Worm (Caenorhabditis elegans) whole organism, L4 larva: Measurements from ENCODE around the gene bli-2.

Source experiments
- D1046.2 ChIP-seq: fragments of 200-800 bp; sonication (Bioruptor generic); IDR thresholded peaks from 2 replicates; pipeline ENCODE4 v1.3.6; 2022; ENCODE audit warnings: missing genetic modification characterization, missing compliant biosample characterization
- Y48G9A.11 ChIP-seq: fragments of 200-800 bp; sonication (Bioruptor generic); IDR thresholded peaks from 2 replicates; pipeline ENCODE4 v1.3.6; 2022; ENCODE audit warnings: missing genetic modification reagents, missing genetic modification characterization, missing compliant biosample characterization
- Y5F2A.4 ChIP-seq: fragments of 200-800 bp; sonication (Bioruptor generic); optimal IDR thresholded peaks from 2 replicates; lab custom pipeline; 2018; ENCODE audit warnings: mild to moderate bottlenecking, missing genetic modification characterization, missing compliant biosample characterization
- ZK337.2 ChIP-seq: fragments of 200-800 bp; sonication (Bioruptor generic); IDR thresholded peaks from 2 replicates; pipeline ENCODE4 v1.3.6; 2022; ENCODE audit warnings: missing genetic modification reagents, missing genetic modification characterization, missing compliant biosample characterization
- ZK546.5 ChIP-seq, 2 experiments: sonication (generic microtip); optimal IDR thresholded peaks; 2 replicates each; lab custom pipeline; 2017; ENCODE audit warnings: missing biosample characterization in 2 of 2, missing genetic modification characterization in 2 of 2
- aha-1 ChIP-seq: fragments of 150-350 bp; peaks from one replicate; lab custom pipeline; 2014; ENCODE audit warnings: missing biosample characterization, missing genetic modification characterization
- arid-1 ChIP-seq: fragments of 200-800 bp; sonication (Bioruptor generic); conservative IDR thresholded peaks from 2 replicates; pipeline ENCODE4 v1.3.6; 2022; ENCODE audit warnings: missing genetic modification reagents, missing genetic modification characterization, missing compliant biosample characterization
- ceh-28 ChIP-seq: fragments of 150-350 bp; optimal IDR thresholded peaks from 2 replicates; lab custom pipeline; 2014; ENCODE audit warnings: missing biosample characterization, missing genetic modification reagents, missing genetic modification characterization
- daf-12 ChIP-seq: fragments of 150-350 bp; optimal IDR thresholded peaks from 2 replicates; lab custom pipeline; 2014; ENCODE audit warnings: missing biosample characterization, missing genetic modification reagents, missing genetic modification characterization
- daf-8 ChIP-seq: fragments of 200-800 bp; sonication (Bioruptor generic); IDR thresholded peaks from 2 replicates; pipeline ENCODE4 v1.3.6; 2022; ENCODE audit warnings: missing genetic modification characterization, missing compliant biosample characterization
- dmd-9 ChIP-seq: fragments of 200-800 bp; sonication (Bioruptor generic); IDR thresholded peaks from 2 replicates; pipeline ENCODE4 v1.3.6; 2022; ENCODE audit warnings: missing genetic modification reagents, missing genetic modification characterization, missing compliant biosample characterization
- dpl-1 ChIP-seq: fragments of 150-350 bp; optimal IDR thresholded peaks from 2 replicates; lab custom pipeline; 2014; ENCODE audit warnings: missing biosample characterization, missing genetic modification reagents, missing genetic modification characterization
- dve-1 ChIP-seq: sonication (generic microtip); optimal IDR thresholded peaks from 2 replicates; lab custom pipeline; 2017; ENCODE audit warnings: antibody characterized with exemption, mild to moderate bottlenecking, missing genetic modification characterization, missing compliant biosample characterization; ENCODE audit not compliant: insufficient read depth
- egl-27 ChIP-seq: sonication (generic microtip); optimal IDR thresholded peaks from 3 replicates; lab custom pipeline; 2017; ENCODE audit warnings: missing biosample characterization, missing genetic modification reagents, missing genetic modification characterization
- egl-43 ChIP-seq: fragments of 200-800 bp; sonication (Bioruptor generic); IDR thresholded peaks from 2 replicates; pipeline ENCODE4 v1.3.6; 2022; ENCODE audit warnings: missing genetic modification reagents, missing genetic modification characterization, missing compliant biosample characterization
- fkh-10 ChIP-seq: fragments of 150-350 bp; optimal IDR thresholded peaks from 2 replicates; lab custom pipeline; 2014; ENCODE audit warnings: missing biosample characterization, missing genetic modification reagents, missing genetic modification characterization
- fos-1 ChIP-seq: fragments of 150-350 bp; optimal IDR thresholded peaks from 2 replicates; lab custom pipeline; 2014; ENCODE audit warnings: missing biosample characterization, missing genetic modification characterization
- gei-8 ChIP-seq: fragments of 200-800 bp; sonication (Bioruptor generic); optimal IDR thresholded peaks from 2 replicates; lab custom pipeline; 2018; ENCODE audit warnings: mild to moderate bottlenecking, missing genetic modification characterization, missing compliant biosample characterization
- hlh-11 ChIP-seq: fragments of 200-800 bp; sonication (Bioruptor generic); optimal IDR thresholded peaks from 2 replicates; lab custom pipeline; 2018; ENCODE audit warnings: mild to moderate bottlenecking, missing genetic modification characterization, missing compliant biosample characterization
- lin-38 ChIP-seq: fragments of 200-800 bp; sonication (Bioruptor generic); IDR thresholded peaks from 2 replicates; pipeline ENCODE4 v1.3.6; 2022; ENCODE audit warnings: missing genetic modification reagents, missing genetic modification characterization, missing compliant biosample characterization
- lsy-2 ChIP-seq, 2 experiments: fragments of 150-350 bp in 1 of 2; sonication (generic microtip) in 1 of 2; optimal IDR thresholded peaks; 2 replicates each; lab custom pipeline; 2014 to 2017; ENCODE audit warnings: missing biosample characterization in 2 of 2, missing genetic modification characterization in 2 of 2
- madf-5 ChIP-seq, 2 experiments: fragments of 200-800 bp; sonication (Bioruptor generic); IDR thresholded peaks; 2 replicates each; pipeline ENCODE4 v1.3.6; 2022; ENCODE audit warnings: missing compliant biosample characterization in 2 of 2, missing genetic modification characterization in 2 of 2
- madf-9 ChIP-seq: fragments of 200-800 bp; sonication (Bioruptor generic); conservative IDR thresholded peaks from 2 replicates; pipeline ENCODE4 v1.3.6; 2022; ENCODE audit warnings: missing genetic modification reagents, missing genetic modification characterization, missing compliant biosample characterization
- mdt-29 ChIP-seq: fragments of 200-800 bp; sonication (Bioruptor generic); IDR thresholded peaks from 2 replicates; pipeline ENCODE4 v1.3.6; 2022; ENCODE audit warnings: missing genetic modification reagents, missing genetic modification characterization, missing compliant biosample characterization
- mep-1 ChIP-seq: fragments of 150-350 bp; sonication (generic microtip); optimal IDR thresholded peaks from 3 replicates; lab custom pipeline; 2014; ENCODE audit warnings: missing biosample characterization, missing genetic modification characterization
- mxl-3 ChIP-seq: fragments of 200-800 bp; sonication (Bioruptor generic); optimal IDR thresholded peaks from 2 replicates; lab custom pipeline; 2018; ENCODE audit warnings: mild to moderate bottlenecking, missing genetic modification characterization, missing compliant biosample characterization
- nhr-11 ChIP-seq: fragments of 150-350 bp; optimal IDR thresholded peaks from 2 replicates; lab custom pipeline; 2014; ENCODE audit warnings: missing biosample characterization, missing genetic modification characterization
- nhr-111 ChIP-seq: fragments of 200-800 bp; sonication (Bioruptor generic); optimal IDR thresholded peaks from 2 replicates; lab custom pipeline; 2018; ENCODE audit warnings: mild to moderate bottlenecking, missing genetic modification characterization, missing compliant biosample characterization
- nhr-28 ChIP-seq: fragments of 150-350 bp; optimal IDR thresholded peaks from 2 replicates; lab custom pipeline; 2014; ENCODE audit warnings: missing biosample characterization, missing genetic modification characterization
- nhr-41 ChIP-seq: fragments of 200-800 bp; sonication (Bioruptor generic); IDR thresholded peaks from 2 replicates; pipeline ENCODE4 v1.3.6; 2022; ENCODE audit warnings: missing genetic modification reagents, missing genetic modification characterization, missing compliant biosample characterization
- nhr-42 ChIP-seq: fragments of 200-800 bp; sonication (Bioruptor generic); IDR thresholded peaks from 2 replicates; pipeline ENCODE4 v1.3.6; 2022; ENCODE audit warnings: missing genetic modification characterization, missing compliant biosample characterization
- set-16 ChIP-seq: fragments of 200-800 bp; sonication (Bioruptor generic); IDR thresholded peaks from 2 replicates; pipeline ENCODE4 v1.3.6; 2022; ENCODE audit warnings: missing genetic modification reagents, missing genetic modification characterization, missing compliant biosample characterization
- spr-3 ChIP-seq: fragments of 200-800 bp; sonication (Bioruptor generic); optimal IDR thresholded peaks from 2 replicates; lab custom pipeline; 2018; ENCODE audit warnings: mild to moderate bottlenecking, missing genetic modification characterization, missing compliant biosample characterization
- tag-97 ChIP-seq: fragments of 200-800 bp; sonication (Bioruptor generic); IDR thresholded peaks from 2 replicates; pipeline ENCODE4 v1.3.6; 2022; ENCODE audit warnings: missing genetic modification characterization, missing compliant biosample characterization
- unc-130 ChIP-seq: sonication (generic microtip); optimal IDR thresholded peaks from 2 replicates; lab custom pipeline; 2016; ENCODE audit warnings: missing genetic modification reagents, missing genetic modification characterization, missing compliant biosample characterization
- zag-1 ChIP-seq: fragments of 150-350 bp; optimal IDR thresholded peaks from 2 replicates; lab custom pipeline; 2014; ENCODE audit warnings: missing biosample characterization, missing genetic modification characterization
- zfp-2 ChIP-seq: sonication (generic microtip); optimal IDR thresholded peaks from 2 replicates; lab custom pipeline; 2016; ENCODE audit warnings: mild to moderate bottlenecking, missing genetic modification characterization, missing compliant biosample characterization
- zfp-3 ChIP-seq: fragments of 200-800 bp; sonication (Bioruptor generic); conservative IDR thresholded peaks from 2 replicates; pipeline ENCODE4 v1.3.6; 2022; ENCODE audit warnings: missing genetic modification reagents, missing genetic modification characterization, missing compliant biosample characterization
- ztf-11 ChIP-seq: fragments of 150-350 bp; optimal IDR thresholded peaks from 2 replicates; lab custom pipeline; 2014; ENCODE audit warnings: missing biosample characterization, missing genetic modification characterization
- ztf-7 ChIP-seq: fragments of 150-350 bp; optimal IDR thresholded peaks from 2 replicates; lab custom pipeline; 2014; ENCODE audit warnings: missing biosample characterization, missing genetic modification characterization

bli-2 gene

DNA sequence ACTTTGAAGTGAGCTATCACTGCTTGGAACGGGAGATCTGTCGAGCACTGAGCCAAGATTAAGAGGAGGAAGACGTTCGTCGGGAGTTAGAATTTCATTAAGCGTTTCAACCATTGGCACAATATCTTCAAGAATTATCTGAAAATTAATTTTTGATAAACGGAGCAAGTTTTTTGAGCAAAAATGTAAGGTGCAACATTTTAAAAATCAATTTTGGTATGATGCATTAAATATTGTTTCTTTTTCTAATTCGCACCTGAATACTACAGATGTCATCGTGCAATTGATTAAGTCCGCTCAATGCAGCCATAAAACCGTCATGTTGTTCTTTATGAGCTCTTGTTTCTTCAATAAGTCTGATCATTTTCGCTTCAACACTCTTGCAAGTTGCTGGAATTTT is 4.0 kb downstream of the bli-2 start, which contains the start of gene ddl-1:
ddl-1 (minus strand) TSS at position 101 of the 400 bp plus-strand sequence.
- TF ChIP-seq nhr-111, result no peak
- no peak for TF ChIP-seq gei-8 (GFP tag; lab: Kevin White, UChicago)
- no peak for TF ChIP-seq nhr-28 (tag; lab: Kevin White, UChicago)
- no peak for TF ChIP-seq D1046.2 (GFP tag; lab: Robert Waterston, UW)
- no peak for TF ChIP-seq fkh-10 (GFP tag; lab: Kevin White, UChicago)
- TF ChIP-seq nhr-41 (GFP tag; lab: Robert Waterston, UW), result no peak
- no peak for TF ChIP-seq mdt-29 (GFP tag; lab: Robert Waterston, UW)
- TF ChIP-seq Y48G9A.11 (GFP tag; lab: Robert Waterston, UW), result no peak
- no peak for TF ChIP-seq zag-1
- TF ChIP-seq zfp-2 (tag; lab: Kevin White, UChicago), result no peak
- no peak for TF ChIP-seq hlh-11
- TF ChIP-seq egl-27 (tag; lab: Kevin White, UChicago), result no peak
- no peak for TF ChIP-seq tag-97 (GFP tag; lab: Robert Waterston, UW)
- TF ChIP-seq daf-12 (tag; lab: Kevin White, UChicago), result no peak
- no peak for TF ChIP-seq dmd-9
- TF ChIP-seq spr-3 (GFP tag; lab: Kevin White, UChicago), result no peak
- TF ChIP-seq egl-43 (GFP tag; lab: Robert Waterston, UW), result no peak
- no peak for TF ChIP-seq lsy-2 (tag; optimal IDR thresholded peaks at IDR 0.05; lab: Kevin White, UChicago)
- no peak for TF ChIP-seq daf-8 (GFP tag; lab: Robert Waterston, UW)
- TF ChIP-seq dve-1 (tag; lab: Kevin White, UChicago), result no peak

ce11 chrII:5646942-5647341 is 5.3 kb downstream of the bli-2 start, which contains the start of gene F59E12.9:
TSS of gene F59E12.9 (minus strand) at chrII:5647042.
- TF ChIP-seq ZK337.2, result no peak
- no peak for TF ChIP-seq egl-27 (tag; lab: Kevin White, UChicago)
- TF ChIP-seq mep-1 (tag; lab: Kevin White, UChicago), result no peak

DNA sequence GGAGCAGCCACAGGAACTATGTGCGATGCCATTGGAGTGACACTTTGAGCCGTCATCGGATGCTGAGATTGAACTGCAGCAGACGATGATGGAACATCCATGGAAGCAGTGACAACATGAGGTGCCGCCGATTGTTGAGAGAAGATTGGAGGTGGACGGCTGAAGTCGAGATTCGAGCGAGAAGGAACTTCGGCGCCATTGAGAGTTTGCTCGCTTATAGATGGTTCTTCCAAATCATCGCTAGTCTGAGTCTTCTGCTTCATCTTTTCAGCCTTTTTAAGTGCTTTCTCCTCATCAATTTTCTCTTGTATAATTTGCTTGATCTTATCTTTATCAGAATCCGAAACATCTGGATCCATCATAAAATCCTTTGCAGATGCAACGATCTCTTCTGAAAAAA is 10.1 kb downstream of the bli-2 start:
- no peak for TF ChIP-seq nhr-42 (GFP tag; lab: Robert Waterston, UW)
- TF ChIP-seq aha-1 (tag; lab: Kevin White, UChicago), result peak; percentile 95
- TF ChIP-seq set-16, result 0 out of 2 replicates have a peak, but pooled peaks have one; percentile 16

- TF ChIP-seq ztf-7 (no peak), set-16 (peak; percentile 69; the same call in 1 of the 2 replicates)
These were observed 11.7 kb downstream of the bli-2 start for ce11 chrII:5640362-5641079.

ce11 chrII:5638059-5638458 is 14.2 kb downstream of the bli-2 start, which contains the start of gene F59E12.3:
TSS of gene F59E12.3 (plus strand) at chrII:5638359.
- TF ChIP-seq aha-1 (tag; lab: Kevin White, UChicago), result no peak
- no peak for TF ChIP-seq ceh-28 (tag; lab: Kevin White, UChicago)
- no peak for TF ChIP-seq ZK546.5 (tag; optimal IDR thresholded peaks at IDR 0.05; lab: Kevin White, UChicago)
- TF ChIP-seq ztf-11 (tag; lab: Kevin White, UChicago), result no peak
- TF ChIP-seq nhr-41 (GFP tag; lab: Robert Waterston, UW), result no peak
- TF ChIP-seq, all 104 proteins: peak for 0

ce11 chrII:5636826-5637225 is 15.4 kb downstream of the bli-2 start, which contains the start of gene F59E12.8:
TSS of gene F59E12.8 (minus strand) at chrII:5636926.
- TF ChIP-seq fos-1 (tag; lab: Kevin White, UChicago), result no peak
- TF ChIP-seq mep-1 (tag; lab: Kevin White, UChicago), result no peak
- no peak for TF ChIP-seq nhr-42 (GFP tag; lab: Robert Waterston, UW)
- TF ChIP-seq Y5F2A.4 (GFP tag; lab: Kevin White, UChicago), result no peak
- no peak for TF ChIP-seq nhr-11 (tag; lab: Kevin White, UChicago)
- TF ChIP-seq lin-38 (GFP tag; lab: Robert Waterston, UW), result no peak
- no peak for TF ChIP-seq tag-97 (GFP tag; lab: Robert Waterston, UW)
- no peak for TF ChIP-seq madf-9 (GFP tag; lab: Robert Waterston, UW)
- no peak for TF ChIP-seq nhr-41 (GFP tag; lab: Robert Waterston, UW)
- TF ChIP-seq dpl-1, result no peak
- no peak for TF ChIP-seq set-16
- no peak for TF ChIP-seq madf-5 (GFP tag; IDR thresholded peaks at IDR 0.05; lab: Robert Waterston, UW)
- TF ChIP-seq spr-3 (GFP tag; lab: Kevin White, UChicago), result no peak
- no peak for TF ChIP-seq unc-130 (GFP tag; lab: Kevin White, UChicago)
- TF ChIP-seq ceh-28 (tag; lab: Kevin White, UChicago), result no peak
- TF ChIP-seq mxl-3, result no peak
- TF ChIP-seq zfp-3 (GFP tag; lab: Robert Waterston, UW), result no peak
- TF ChIP-seq arid-1 (GFP tag; lab: Robert Waterston, UW), result no peak
- TF ChIP-seq, all 104 proteins: peak for 0
